Worm (Caenorhabditis elegans) whole organism, young adult: ENCODE data around the gene T04C9.1.

Experiments used
- B0261.1 ChIP-seq: sonication (generic microtip); optimal IDR thresholded peaks from 2 replicates; lab custom pipeline; 2016; ENCODE audit warnings: mild to moderate bottlenecking, missing genetic modification characterization, moderate library complexity, missing compliant biosample characterization
- C17E4.6 ChIP-seq: fragments of 200-800 bp; sonication (Bioruptor generic); IDR thresholded peaks from 2 replicates; pipeline ENCODE4 v1.3.6; 2022; ENCODE audit warnings: missing genetic modification reagents, missing genetic modification characterization, missing compliant biosample characterization
- F22D6.2 ChIP-seq: sonication (generic microtip); optimal IDR thresholded peaks from 2 replicates; lab custom pipeline; 2016; ENCODE audit warnings: mild to moderate bottlenecking, missing genetic modification characterization, missing compliant biosample characterization
- F23B12.7 ChIP-seq: sonication (generic microtip); optimal IDR thresholded peaks from 2 replicates; lab custom pipeline; 2017; ENCODE audit warnings: missing genetic modification characterization, mild to moderate bottlenecking, missing compliant biosample characterization, antibody characterized with exemption, moderate library complexity; ENCODE audit not compliant: insufficient read depth
- atf-7 ChIP-seq: sonication (generic microtip); optimal IDR thresholded peaks from 2 replicates; lab custom pipeline; 2017; ENCODE audit warnings: mild to moderate bottlenecking, missing genetic modification characterization, missing compliant biosample characterization
- efl-1 ChIP-seq: fragments of 150-350 bp; optimal IDR thresholded peaks from 2 replicates; lab custom pipeline; 2014; ENCODE audit warnings: missing biosample characterization, missing genetic modification reagents, missing genetic modification characterization
- hmg-20 ChIP-seq: fragments of 200-800 bp; sonication (Bioruptor generic); IDR thresholded peaks from 2 replicates; pipeline ENCODE4 v1.3.6; 2022; ENCODE audit warnings: missing genetic modification reagents, missing genetic modification characterization, missing compliant biosample characterization
- lsy-27 ChIP-seq: sonication (generic microtip); optimal IDR thresholded peaks from 2 replicates; lab custom pipeline; 2017; ENCODE audit warnings: missing genetic modification characterization, mild to moderate bottlenecking, missing compliant biosample characterization, antibody characterized with exemption, missing genotype, borderline replicate concordance; ENCODE audit not compliant: insufficient read depth

ce11 chrIII:5975005-5975730, 17.8 kb upstream of the T04C9.1 start, which contains the start of gene mlp-1:
- TF ChIP-seq F22D6.2 (tag; lab: Kevin White, UChicago) (no peak), atf-7 (no peak), B0261.1 (tag; lab: Kevin White, UChicago) (no peak), hmg-20 (GFP tag; lab: Robert Waterston, UW) (no peak), efl-1 (no peak), C17E4.6 (GFP tag; lab: Robert Waterston, UW) (no peak), F23B12.7 (no peak), lsy-27 (no peak)
